Fruit fly (Drosophila melanogaster): ENCODE measurements around the gene p38c.

p38c gene

dm6 chr3R:24112320-24113069 is 37.5 kb downstream of the p38c start, which contains the start of gene CG13605 (continued):
- TF ChIP-seq lmd (GFP tag; IDR thresholded peaks at IDR 0.05) = peak; percentile 76
- TF ChIP-seq trem (tag; optimal IDR thresholded peaks at IDR 0.05) = peak; percentile 67
- no peak for TF ChIP-seq z (GFP tag; IDR thresholded peaks at IDR 0.05)
- TF ChIP-seq Dad (GFP tag; optimal IDR thresholded peaks at IDR 0.05) = peak; percentile 14
- peak; percentile 37 for TF ChIP-seq rib (GFP tag; IDR thresholded peaks at IDR 0.05)
- TF ChIP-seq dati (GFP tag; IDR thresholded peaks at IDR 0.05) = 0 out of 2 replicates have a peak, but pooled peaks have one; percentile 42
- TF ChIP-seq CG2120 (GFP tag; optimal IDR thresholded peaks at IDR 0.05) = peak; percentile 84
- TF ChIP-seq Gug (GFP tag; IDR thresholded peaks at IDR 0.05) = peak; percentile 61; the same call in 2 of the 4 replicates
- TF ChIP-seq Sry-δ (GFP tag; optimal IDR thresholded peaks at IDR 0.05) = peak; percentile 11
- peak; percentile 74 for TF ChIP-seq cas (GFP tag; IDR thresholded peaks at IDR 0.05)
- TF ChIP-seq CG31365 (tag; optimal IDR thresholded peaks at IDR 0.05) = no peak
- TF ChIP-seq ara (GFP tag; IDR thresholded peaks at IDR 0.05) = peak; percentile 44; the same call in 1 of the 2 replicates
- TF ChIP-seq ind (GFP tag; optimal IDR thresholded peaks at IDR 0.05) = peak; percentile 76
- TF ChIP-seq CG8924 (tag; optimal IDR thresholded peaks at IDR 0.05) = peak; percentile 85
- TF ChIP-seq CG8089 (GFP tag; optimal IDR thresholded peaks at IDR 0.05) = no peak
- TF ChIP-seq CG12942 (GFP tag; optimal IDR thresholded peaks at IDR 0.05) = peak; percentile 62
- TF ChIP-seq lov (optimal IDR thresholded peaks at IDR 0.05) = no peak
- 0 out of 3 replicates have a peak, but pooled peaks have one; percentile 73 for TF ChIP-seq lov (GFP tag; IDR thresholded peaks at IDR 0.05)
- TF ChIP-seq CG11456 (GFP tag; IDR thresholded peaks at IDR 0.05) = peak; percentile 85
- TF ChIP-seq Poxn (GFP tag; IDR thresholded peaks at IDR 0.05) = no peak
- peak; percentile 54; the same call in 1 of the 2 replicates for TF ChIP-seq sisA (GFP tag; IDR thresholded peaks at IDR 0.05)
- TF ChIP-seq Hr51 (GFP tag; optimal IDR thresholded peaks at IDR 0.05) = peak; percentile 29 to 79
- peak; percentile 82 for TF ChIP-seq CG17359 (tag; optimal IDR thresholded peaks at IDR 0.05)
- no peak for TF ChIP-seq CG8359 (GFP tag; optimal IDR thresholded peaks at IDR 0.05; ENCODE audit: borderline replicate concordance)
- no peak for TF ChIP-seq pan (optimal IDR thresholded peaks at IDR 0.05)
- peak in 1 of 2 experiments; percentile 82 for TF ChIP-seq pan (GFP tag; optimal IDR thresholded peaks at IDR 0.05 in 1 of 2, IDR thresholded peaks at IDR 0.05 in 1 of 2)
- peak; percentile 39 for TF ChIP-seq Bteb2 (GFP tag; optimal IDR thresholded peaks at IDR 0.05)
- no peak for TF ChIP-seq CG5953 (GFP tag; IDR thresholded peaks at IDR 0.05)
- peak; percentile 65 to 83 for TF ChIP-seq dpn (GFP tag; optimal IDR thresholded peaks at IDR 0.05)
- TF ChIP-seq Atf-2 (GFP tag; optimal IDR thresholded peaks at IDR 0.05) = no peak
- peak; percentile 60; the same call in 1 of the 2 replicates for TF ChIP-seq CG16779 (GFP tag; IDR thresholded peaks at IDR 0.05)
- TF ChIP-seq CG14441 (GFP tag; IDR thresholded peaks at IDR 0.05) = peak; percentile 72
- no peak for TF ChIP-seq ro (GFP tag; IDR thresholded peaks at IDR 0.05)
- peak; percentile 50 for TF ChIP-seq CG7928 (GFP tag; optimal IDR thresholded peaks at IDR 0.05)
- no peak for TF ChIP-seq Hr78 (GFP tag; optimal IDR thresholded peaks at IDR 0.05)
- TF ChIP-seq pnt (GFP tag; optimal IDR thresholded peaks at IDR 0.05) = peak; percentile 26
- TF ChIP-seq Ssrp (tag; optimal IDR thresholded peaks at IDR 0.05) = peak; percentile 63
- peak; percentile 27 for TF ChIP-seq CG8281 (tag; optimal IDR thresholded peaks at IDR 0.05)
- TF ChIP-seq CG3065 (GFP tag; optimal IDR thresholded peaks at IDR 0.05) = peak; percentile 3
- no peak for TF ChIP-seq gt (GFP tag; IDR thresholded peaks at IDR 0.05)
- TF ChIP-seq CG13287 (GFP tag; IDR thresholded peaks at IDR 0.05; ENCODE audit: partially characterized antibody) = no peak
- TF ChIP-seq CG6654 (GFP tag; optimal IDR thresholded peaks at IDR 0.05) = peak; percentile 31
- 0 out of 3 replicates have a peak, but pooled peaks have one; percentile 17 for TF ChIP-seq CG2199 (GFP tag; IDR thresholded peaks at IDR 0.05)
- TF ChIP-seq CG11085 (GFP tag; IDR thresholded peaks at IDR 0.05) = 0 out of 2 replicates have a peak, but pooled peaks have one; percentile 29
- TF ChIP-seq MTF-1 (GFP tag; optimal IDR thresholded peaks at IDR 0.05; ENCODE audit: borderline replicate concordance) = no peak
- TF ChIP-seq onecut (GFP tag; IDR thresholded peaks at IDR 0.05) = peak; percentile 51
- peak; percentile 55 for TF ChIP-seq exex (tag; optimal IDR thresholded peaks at IDR 0.05)
- no peak for TF ChIP-seq CG32767 (GFP tag; IDR thresholded peaks at IDR 0.05)
- TF ChIP-seq CG2875 (GFP tag; optimal IDR thresholded peaks at IDR 0.05) = peak; percentile 69
- peak; percentile 48 for TF ChIP-seq kay (GFP tag; optimal IDR thresholded peaks at IDR 0.05)

All from whole organism, embryonic.